Fruit fly (Drosophila melanogaster) whole organism, embryonic: ENCODE data around the gene CG9932.

Experiments
- Awh ChIP-seq: fragments of 200-800 bp; sonication (Bioruptor generic); IDR thresholded peaks from 2 replicates; pipeline ENCODE4, ENCODE4 v1.3.6; 2022; ENCODE audit warnings: missing biosample characterization, missing genetic modification characterization
- B-H2 ChIP-seq: fragments of 200-800 bp; sonication (Bioruptor generic); optimal IDR thresholded peaks from 2 replicates; lab custom pipeline; 2018; ENCODE audit warnings: missing biosample characterization, mild to moderate bottlenecking, missing genetic modification characterization
- Bdp1 ChIP-seq: fragments of 200-800 bp; sonication (Bioruptor generic); optimal IDR thresholded peaks from 3 replicates; lab custom pipeline; 2016; ENCODE audit warnings: missing biosample characterization, missing genetic modification characterization
- CG10979 ChIP-seq: fragments of 200-800 bp; sonication (Bioruptor generic); optimal IDR thresholded peaks from 2 replicates; lab custom pipeline; 2018; ENCODE audit warnings: missing biosample characterization, mild to moderate bottlenecking, missing genetic modification characterization, moderate library complexity
- CG11456 ChIP-seq: fragments of 200-800 bp; sonication (Bioruptor generic); IDR thresholded peaks from 3 replicates; pipeline ENCODE4 v1.3.6; 2022; ENCODE audit warnings: missing biosample characterization, missing genetic modification characterization
- CG11560 ChIP-seq: fragments of 200-800 bp; sonication (Bioruptor generic); IDR thresholded peaks from 3 replicates; pipeline ENCODE4 v1.3.6; 2022; ENCODE audit warnings: missing biosample characterization, missing genetic modification characterization
- CG12219 ChIP-seq: fragments of 200-800 bp; sonication (Bioruptor generic); optimal IDR thresholded peaks from 3 replicates; lab custom pipeline; 2018; ENCODE audit warnings: missing biosample characterization, mild to moderate bottlenecking, missing genetic modification characterization
- CG15696 ChIP-seq: fragments of 200-800 bp; sonication (Bioruptor generic); optimal IDR thresholded peaks from 2 replicates; lab custom pipeline; 2019; ENCODE audit warnings: missing biosample characterization, mild to moderate bottlenecking, missing genetic modification characterization, moderate library complexity
- CG1602 ChIP-seq: fragments of 200-800 bp; sonication (Bioruptor generic); optimal IDR thresholded peaks from 3 replicates; lab custom pipeline; 2016; ENCODE audit warnings: missing biosample characterization, missing genetic modification characterization
- CG1832 ChIP-seq: fragments of 200-800 bp; sonication (Bioruptor generic); optimal IDR thresholded peaks from 2 replicates; lab custom pipeline; 2017; ENCODE audit warnings: missing biosample characterization, mild to moderate bottlenecking, missing genetic modification characterization, inconsistent platforms
- CG31441 ChIP-seq: fragments of 200-800 bp; sonication (Bioruptor generic); IDR thresholded peaks from 2 replicates; pipeline ENCODE4 v1.3.6; 2022; ENCODE audit warnings: missing biosample characterization, missing genetic modification characterization
- CG3163 ChIP-seq: fragments of 200-800 bp; sonication (Bioruptor generic); optimal IDR thresholded peaks from 3 replicates; lab custom pipeline; 2016; ENCODE audit warnings: missing biosample characterization, missing genetic modification characterization
- CG3281 ChIP-seq: fragments of 200-800 bp; sonication (Bioruptor generic); optimal IDR thresholded peaks from 3 replicates; lab custom pipeline; 2017; ENCODE audit warnings: missing biosample characterization, mild to moderate bottlenecking, missing genetic modification characterization
- CG4360 ChIP-seq: fragments of 200-800 bp; sonication (Bioruptor generic); IDR thresholded peaks from 2 replicates; pipeline ENCODE4 v1.3.6; 2022; ENCODE audit warnings: missing biosample characterization, missing genetic modification characterization
- CG6254 ChIP-seq: fragments of 200-800 bp; sonication (Bioruptor generic); optimal IDR thresholded peaks from 3 replicates; lab custom pipeline; 2017; ENCODE audit warnings: mild to moderate bottlenecking, missing biosample characterization, missing genetic modification reagents, missing genetic modification characterization
- CG6683 ChIP-seq: fragments of 200-800 bp; sonication (Bioruptor generic); optimal IDR thresholded peaks from 2 replicates; lab custom pipeline; 2017; ENCODE audit warnings: missing biosample characterization, mild to moderate bottlenecking, missing genetic modification characterization, missing genetic modification reagents
- CG7745 ChIP-seq: fragments of 200-800 bp; sonication (Bioruptor generic); optimal IDR thresholded peaks from 2 replicates; lab custom pipeline; 2018; ENCODE audit warnings: missing biosample characterization, mild to moderate bottlenecking, missing genetic modification characterization, moderate library complexity
- CG8924 ChIP-seq: fragments of 200-800 bp; optimal IDR thresholded peaks from 3 replicates; lab custom pipeline; 2019; ENCODE audit warnings: missing biosample characterization, mild to moderate bottlenecking, missing genetic modification characterization, moderate library complexity
- Dad ChIP-seq: fragments of 200-800 bp; sonication (Bioruptor generic); optimal IDR thresholded peaks from 3 replicates; lab custom pipeline; 2016; ENCODE audit warnings: missing biosample characterization, missing genetic modification characterization
- Dek ChIP-seq: fragments of 200-800 bp; sonication (Bioruptor generic); optimal IDR thresholded peaks from 3 replicates; lab custom pipeline; 2019; ENCODE audit warnings: missing biosample characterization, mild to moderate bottlenecking, missing genetic modification characterization, moderate library complexity
- Eip74EF ChIP-seq, 2 experiments: fragments of 200-800 bp in 1 of 2; fragments of >200 bp in 1 of 2; sonication (Bioruptor generic) in 1 of 2; optimal IDR thresholded peaks; 2 replicates each; lab custom pipeline; 2017 to 2019; ENCODE audit warnings: missing biosample characterization in 2 of 2, missing genetic modification characterization in 2 of 2, mild to moderate bottlenecking in 1 of 2, moderate library complexity in 1 of 2
- Elba2 ChIP-seq: fragments of 200-800 bp; sonication (Bioruptor generic); optimal IDR thresholded peaks from 3 replicates; lab custom pipeline; 2016; ENCODE audit warnings: missing biosample characterization, missing genetic modification characterization
- Ets97D ChIP-seq: fragments of 200-800 bp; sonication (Bioruptor generic); optimal IDR thresholded peaks from 3 replicates; lab custom pipeline; 2016; ENCODE audit warnings: missing biosample characterization, missing genetic modification characterization
- H15 ChIP-seq: fragments of 200-800 bp; sonication (Bioruptor generic); IDR thresholded peaks from 3 replicates; pipeline ENCODE4 v1.3.6; 2022; ENCODE audit warnings: missing biosample characterization, missing genetic modification characterization
- HmgD ChIP-seq: fragments of 200-800 bp; sonication (Bioruptor generic); optimal IDR thresholded peaks from 3 replicates; lab custom pipeline; 2016; ENCODE audit warnings: missing biosample characterization, missing genetic modification characterization
- MBD-R2 ChIP-seq: fragments of 200-800 bp; sonication (Bioruptor generic); IDR thresholded peaks from 2 replicates; pipeline ENCODE4 v1.3.6; 2022; ENCODE audit warnings: missing biosample characterization, missing genetic modification characterization
- Meics ChIP-seq: fragments of 200-800 bp; sonication (Bioruptor generic); optimal IDR thresholded peaks from 2 replicates; lab custom pipeline; 2017; ENCODE audit warnings: missing biosample characterization, mild to moderate bottlenecking, missing genetic modification characterization
- NK7.1 ChIP-seq: fragments of 200-800 bp; sonication (Bioruptor generic); optimal IDR thresholded peaks from 3 replicates; lab custom pipeline; 2016; ENCODE audit warnings: missing biosample characterization, missing genetic modification characterization
- Poxn ChIP-seq: fragments of 200-800 bp; sonication (Bioruptor generic); IDR thresholded peaks from 2 replicates; pipeline ENCODE4 v1.3.6; 2022; ENCODE audit warnings: missing biosample characterization, missing genetic modification characterization
- Rfx ChIP-seq: fragments of 200-800 bp; sonication (Bioruptor generic); IDR thresholded peaks from 2 replicates; pipeline ENCODE4 v1.3.6; 2022; ENCODE audit warnings: missing biosample characterization, missing genetic modification characterization
- Side ChIP-seq: fragments of 200-800 bp; sonication (Bioruptor generic); optimal IDR thresholded peaks from 2 replicates; lab custom pipeline; 2016; ENCODE audit warnings: missing biosample characterization, missing genetic modification characterization
- Sin3A ChIP-seq: fragments of >200 bp; optimal IDR thresholded peaks from 2 replicates; lab custom pipeline; 2018
- Sox100B ChIP-seq: fragments of 200-800 bp; sonication (Bioruptor generic); optimal IDR thresholded peaks from 3 replicates; lab custom pipeline; 2018; ENCODE audit warnings: missing biosample characterization, mild to moderate bottlenecking, missing genetic modification characterization
- TFAM ChIP-seq: fragments of 200-800 bp; sonication (Bioruptor generic); optimal IDR thresholded peaks from 2 replicates; lab custom pipeline; 2017; ENCODE audit warnings: missing biosample characterization, missing genetic modification characterization, inconsistent platforms
- cato ChIP-seq: fragments of 200-800 bp; sonication (Bioruptor generic); optimal IDR thresholded peaks from 2 replicates; lab custom pipeline; 2016; ENCODE audit warnings: missing biosample characterization, missing genetic modification characterization, borderline replicate concordance
- caup ChIP-seq: fragments of 200-800 bp; sonication (Bioruptor generic); optimal IDR thresholded peaks from 3 replicates; lab custom pipeline; 2017; ENCODE audit warnings: missing biosample characterization, mild to moderate bottlenecking, missing genetic modification characterization, moderate library complexity; ENCODE audit not compliant: severe bottlenecking
- nerfin-2 ChIP-seq: fragments of 200-800 bp; sonication (Bioruptor generic); IDR thresholded peaks from 2 replicates; pipeline ENCODE4 v1.3.6; 2022; ENCODE audit warnings: missing biosample characterization, missing genetic modification characterization; ENCODE audit not compliant: partially characterized antibody
- nom ChIP-seq: fragments of 200-800 bp; sonication (Bioruptor generic); optimal IDR thresholded peaks from 2 replicates; lab custom pipeline; 2017; ENCODE audit warnings: missing biosample characterization, missing genetic modification characterization, mild to moderate bottlenecking, moderate library complexity, missing genetic modification reagents
- oc ChIP-seq: fragments of 200-800 bp; sonication (Bioruptor generic); optimal IDR thresholded peaks from 2 replicates; lab custom pipeline; 2018; ENCODE audit warnings: missing biosample characterization, mild to moderate bottlenecking, missing genetic modification characterization, moderate library complexity
- peb ChIP-seq: fragments of 200-800 bp; sonication (Bioruptor generic); IDR thresholded peaks from 2 replicates; pipeline ENCODE4 v1.3.6; 2022; ENCODE audit warnings: missing biosample characterization, missing genetic modification characterization
- row ChIP-seq: fragments of 200-800 bp; sonication (Bioruptor generic); IDR thresholded peaks from 3 replicates; pipeline ENCODE4 v1.3.6; 2022; ENCODE audit warnings: missing biosample characterization, missing genetic modification characterization
- run ChIP-seq: fragments of 200-800 bp; sonication (Bioruptor generic); optimal IDR thresholded peaks from 3 replicates; lab custom pipeline; 2018; ENCODE audit warnings: missing biosample characterization, mild to moderate bottlenecking, missing genetic modification characterization
- sc ChIP-seq, 3 experiments: fragments of >200 bp in 2 of 3; fragments of 200-800 bp in 1 of 3; sonication (Bioruptor generic) in 1 of 3; optimal IDR thresholded peaks; 2 replicates in 2 of 3; 3 replicates in 1 of 3; lab custom pipeline; 2017; ENCODE audit warnings: mild to moderate bottlenecking in 1 of 3, missing biosample characterization in 1 of 3, missing genetic modification characterization in 1 of 3, missing genetic modification reagents in 1 of 3
- schlank ChIP-seq: fragments of 200-800 bp; sonication (Bioruptor generic); optimal IDR thresholded peaks from 2 replicates; lab custom pipeline; 2018; ENCODE audit warnings: missing biosample characterization, mild to moderate bottlenecking, missing genetic modification characterization
- shn ChIP-seq: fragments of 200-800 bp; sonication (Bioruptor generic); optimal IDR thresholded peaks from 3 replicates; lab custom pipeline; 2016; ENCODE audit warnings: missing biosample characterization, missing genetic modification characterization
- sr ChIP-seq: fragments of 200-800 bp; sonication (Bioruptor generic); IDR thresholded peaks from 3 replicates; pipeline ENCODE4 v1.3.6; 2022; ENCODE audit warnings: missing biosample characterization, missing genetic modification characterization
- tll ChIP-seq, 2 experiments: fragments of 200-800 bp in 1 of 2; fragments of >200 bp in 1 of 2; sonication (Bioruptor generic) in 1 of 2; optimal IDR thresholded peaks; 2 replicates each; lab custom pipeline; 2017 to 2019; ENCODE audit warnings: missing biosample characterization in 2 of 2, missing genetic modification characterization in 2 of 2, mild to moderate bottlenecking in 1 of 2, moderate library complexity in 1 of 2
- toy ChIP-seq: fragments of 200-800 bp; sonication (Bioruptor generic); IDR thresholded peaks from 2 replicates; pipeline ENCODE4 v1.3.6; 2022; ENCODE audit warnings: missing biosample characterization, missing genetic modification characterization
- trh ChIP-seq: fragments of 200-800 bp; sonication (Bioruptor generic); optimal IDR thresholded peaks from 2 replicates; lab custom pipeline; 2016; ENCODE audit warnings: missing biosample characterization, missing genetic modification characterization
- zf30C ChIP-seq: fragments of 200-800 bp; sonication (Bioruptor generic); optimal IDR thresholded peaks from 3 replicates; lab custom pipeline; 2018; ENCODE audit warnings: missing biosample characterization, mild to moderate bottlenecking, missing genetic modification characterization

The CG9932 gene

dm6 chr2L:13000393-13001001 lies 59.4 kb downstream of the CG9932 start, which contains the start of gene Yip1d1 (continued):
- no peak for TF ChIP-seq HmgD
- TF ChIP-seq Sox100B (GFP tag; lab: Kevin White, UChicago): no peak
- no peak for TF ChIP-seq run (tag; lab: Kevin White, UChicago)
- no peak for TF ChIP-seq CG10979
- no peak for TF ChIP-seq CG15696 (tag; lab: Kevin White, UChicago)
- no peak for TF ChIP-seq zf30C
- TF ChIP-seq CG11456 (GFP tag; lab: Robert Waterston, UW): no peak
- TF ChIP-seq CG3163 (GFP tag; lab: Kevin White, UChicago): no peak
- no peak for TF ChIP-seq B-H2 (GFP tag; lab: Kevin White, UChicago)
- TF ChIP-seq peb: no peak
- TF ChIP-seq TFAM (GFP tag; lab: Kevin White, UChicago): no peak
- TF ChIP-seq CG1832 (GFP tag; lab: Kevin White, UChicago): no peak
- no peak for TF ChIP-seq CG31441 (GFP tag; lab: Robert Waterston, UW)
- TF ChIP-seq Poxn (GFP tag; lab: Robert Waterston, UW): no peak
- no peak for TF ChIP-seq CG4360 (GFP tag; lab: Robert Waterston, UW)
- no peak for TF ChIP-seq CG12219 (GFP tag; lab: Kevin White, UChicago)
- no peak for TF ChIP-seq Rfx (GFP tag; lab: Robert Waterston, UW)
- TF ChIP-seq oc (tag; lab: Kevin White, UChicago): no peak
- no peak for TF ChIP-seq Elba2 (GFP tag; lab: Kevin White, UChicago)
- no peak for TF ChIP-seq Dek (tag; lab: Kevin White, UChicago)
- TF ChIP-seq shn (GFP tag; lab: Kevin White, UChicago): no peak
- no peak for TF ChIP-seq sc (optimal IDR thresholded peaks at IDR 0.05; lab: Kevin White, UChicago)
- TF ChIP-seq sc (GFP tag; optimal IDR thresholded peaks at IDR 0.05; lab: Kevin White, UChicago): no peak
- TF ChIP-seq CG11560: no peak
- TF ChIP-seq schlank (tag; lab: Kevin White, UChicago): no peak
- TF ChIP-seq NK7.1 (GFP tag; lab: Kevin White, UChicago): no peak
- no peak for TF ChIP-seq toy
- no peak for TF ChIP-seq tll (GFP tag; optimal IDR thresholded peaks at IDR 0.05; lab: Kevin White, UChicago)
- no peak for TF ChIP-seq row (GFP tag; lab: Robert Waterston, UW)
- no peak for TF ChIP-seq Sin3A (lab: Kevin White, UChicago)
- no peak for TF ChIP-seq CG8924
- peak; percentile 81 for TF ChIP-seq MBD-R2
- no peak for TF ChIP-seq H15 (GFP tag; lab: Robert Waterston, UW)
- TF ChIP-seq Meics (GFP tag; lab: Kevin White, UChicago): no peak
- TF ChIP-seq CG6254 (GFP tag; lab: Kevin White, UChicago): no peak
- TF ChIP-seq Eip74EF (GFP tag; optimal IDR thresholded peaks at IDR 0.05; lab: Kevin White, UChicago): no peak
- no peak for TF ChIP-seq Bdp1 (GFP tag; lab: Kevin White, UChicago)
- TF ChIP-seq trh (GFP tag; lab: Kevin White, UChicago): no peak
- TF ChIP-seq nom (GFP tag; lab: Kevin White, UChicago): no peak
- no peak for TF ChIP-seq CG3281 (GFP tag; lab: Kevin White, UChicago)
- no peak for TF ChIP-seq caup (GFP tag; lab: Kevin White, UChicago)
- TF ChIP-seq CG6683 (GFP tag; lab: Kevin White, UChicago): no peak
- TF ChIP-seq Ets97D: peak; percentile 23
- peak; percentile 95 for TF ChIP-seq nerfin-2
- TF ChIP-seq cato (GFP tag; lab: Kevin White, UChicago): no peak
- no peak for TF ChIP-seq Dad (GFP tag; lab: Kevin White, UChicago)
- no peak for TF ChIP-seq Awh (GFP tag; lab: Robert Waterston, UW)
- TF ChIP-seq Side (GFP tag; lab: Kevin White, UChicago): no peak
- TF ChIP-seq CG7745: no peak
- TF ChIP-seq CG1602 (GFP tag; lab: Kevin White, UChicago): no peak
- TF ChIP-seq sr (GFP tag; lab: Robert Waterston, UW): no peak
